Worm (Caenorhabditis elegans) whole organism, L1 larva: Measurements from ENCODE around the gene C32D5.10.

Experiments used
- aly-2 ChIP-seq: fragments of 150-350 bp; optimal IDR thresholded peaks from 2 replicates; lab custom pipeline; 2014; ENCODE audit warnings: missing biosample characterization, missing genetic modification characterization
- ceh-63 ChIP-seq: fragments of 200-800 bp; sonication (Bioruptor generic); optimal IDR thresholded peaks from 2 replicates; lab custom pipeline; 2018; ENCODE audit warnings: mild to moderate bottlenecking, missing genetic modification characterization, missing compliant biosample characterization
- ceh-82 ChIP-seq, 3 experiments: fragments of 150-350 bp in 1 of 3; sonication (generic microtip) in 2 of 3; optimal IDR thresholded peaks; 2 replicates each; lab custom pipeline; 2014 to 2017; ENCODE audit warnings: missing biosample characterization in 3 of 3, missing genetic modification characterization in 3 of 3
- egl-27 ChIP-seq, 2 experiments: fragments of 150-350 bp in 1 of 2; sonication (generic microtip); optimal IDR thresholded peaks; 3 replicates each; lab custom pipeline; 2017 to 2018; ENCODE audit warnings: missing biosample characterization in 2 of 2, missing genetic modification characterization in 2 of 2, missing genetic modification reagents in 2 of 2
- lsy-2 ChIP-seq, 2 experiments: fragments of 150-350 bp; optimal IDR thresholded peaks; 2 replicates each; lab custom pipeline; 2014; ENCODE audit warnings: missing biosample characterization in 2 of 2, missing genetic modification characterization in 2 of 2
- nhr-11 ChIP-seq: fragments of 150-350 bp; optimal IDR thresholded peaks from 2 replicates; lab custom pipeline; 2014; ENCODE audit warnings: missing biosample characterization, missing genetic modification characterization
- nhr-237 ChIP-seq: fragments of 150-350 bp; optimal IDR thresholded peaks from 2 replicates; lab custom pipeline; 2014; ENCODE audit warnings: missing biosample characterization, missing genetic modification characterization
- nhr-76 ChIP-seq: sonication (generic microtip); optimal IDR thresholded peaks from 2 replicates; lab custom pipeline; 2017; ENCODE audit warnings: missing biosample characterization, missing genetic modification characterization
- pqm-1 ChIP-seq: sonication (generic microtip); optimal IDR thresholded peaks from 3 replicates; lab custom pipeline; 2017; ENCODE audit warnings: missing biosample characterization, missing genetic modification characterization
- sup-37 ChIP-seq: fragments of 200-800 bp; sonication (Bioruptor generic); optimal IDR thresholded peaks from 2 replicates; lab custom pipeline; 2018; ENCODE audit warnings: mild to moderate bottlenecking, missing genetic modification characterization, missing compliant biosample characterization
- ztf-4 ChIP-seq: fragments of 150-350 bp; optimal IDR thresholded peaks from 2 replicates; lab custom pipeline; 2014; ENCODE audit warnings: missing biosample characterization, missing genetic modification characterization

DNA sequence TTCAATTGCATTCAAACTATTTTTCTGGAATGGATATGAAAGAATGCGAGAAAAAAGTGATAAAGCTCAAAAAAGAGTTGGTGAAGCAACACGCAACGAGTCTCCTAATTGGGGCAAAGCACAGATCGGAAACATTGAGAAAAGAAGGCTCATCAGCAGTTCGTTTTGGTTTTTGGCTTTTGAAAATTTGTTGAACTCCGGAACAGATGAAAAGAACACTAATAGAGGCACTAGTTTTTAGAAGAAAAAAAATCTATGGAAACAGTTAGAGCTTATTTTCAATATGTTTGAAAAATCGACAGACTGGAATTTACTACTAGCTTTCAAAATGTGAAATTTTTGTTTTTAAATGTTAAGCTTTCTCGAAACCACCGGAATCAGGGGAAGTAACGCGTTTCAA, 39.9 kb downstream of the C32D5.10 start:
- TF ChIP-seq sup-37 (no peak), ceh-82 (tag; optimal IDR thresholded peaks at IDR 0.05; lab: Kevin White, UChicago) (no peak), nhr-237 (tag; lab: Kevin White, UChicago) (no peak), ceh-63 (GFP tag; lab: Kevin White, UChicago) (no peak), lsy-2 (tag; optimal IDR thresholded peaks at IDR 0.05; lab: Kevin White, UChicago) (no peak), ztf-4 (tag; lab: Kevin White, UChicago) (no peak), nhr-76 (tag; lab: Kevin White, UChicago) (no peak), nhr-11 (tag; lab: Kevin White, UChicago) (no peak), aly-2 (tag; lab: Kevin White, UChicago) (no peak), pqm-1 (tag; lab: Kevin White, UChicago) (no peak), egl-27 (tag; optimal IDR thresholded peaks at IDR 0.05; lab: Kevin White, UChicago) (no peak)
